Fruit fly (Drosophila melanogaster) whole organism: Measurements from ENCODE around the gene CG14143.
A peak's percentile ranks its signal among the peaks of the same experiment; 100 is the strongest.

Source experiments
- CG8478 ChIP-seq: fragments of >200 bp; optimal IDR thresholded peaks from 2 replicates; lab custom pipeline; 2018; ENCODE audit warnings: inconsistent platforms
- Dll ChIP-seq: fragments of >200 bp; optimal IDR thresholded peaks from 2 replicates; lab custom pipeline; 2017
- EcR ChIP-seq, 2 experiments: fragments of >200 bp; optimal IDR thresholded peaks; 2 replicates each; lab custom pipeline; 2017; ENCODE audit warnings: missing biosample characterization in 2 of 2, missing genetic modification characterization in 2 of 2, missing genetic modification reagents in 2 of 2
- pan ChIP-seq: fragments of >200 bp; optimal IDR thresholded peaks from 2 replicates; lab custom pipeline; 2017
- psq ChIP-seq: fragments of >200 bp; optimal IDR thresholded peaks from 2 replicates; lab custom pipeline; 2017
- usp ChIP-seq: fragments of >200 bp; optimal IDR thresholded peaks from 2 replicates; lab custom pipeline; 2017; ENCODE audit warnings: missing biosample characterization, missing genetic modification characterization, mixed read lengths

DNA sequence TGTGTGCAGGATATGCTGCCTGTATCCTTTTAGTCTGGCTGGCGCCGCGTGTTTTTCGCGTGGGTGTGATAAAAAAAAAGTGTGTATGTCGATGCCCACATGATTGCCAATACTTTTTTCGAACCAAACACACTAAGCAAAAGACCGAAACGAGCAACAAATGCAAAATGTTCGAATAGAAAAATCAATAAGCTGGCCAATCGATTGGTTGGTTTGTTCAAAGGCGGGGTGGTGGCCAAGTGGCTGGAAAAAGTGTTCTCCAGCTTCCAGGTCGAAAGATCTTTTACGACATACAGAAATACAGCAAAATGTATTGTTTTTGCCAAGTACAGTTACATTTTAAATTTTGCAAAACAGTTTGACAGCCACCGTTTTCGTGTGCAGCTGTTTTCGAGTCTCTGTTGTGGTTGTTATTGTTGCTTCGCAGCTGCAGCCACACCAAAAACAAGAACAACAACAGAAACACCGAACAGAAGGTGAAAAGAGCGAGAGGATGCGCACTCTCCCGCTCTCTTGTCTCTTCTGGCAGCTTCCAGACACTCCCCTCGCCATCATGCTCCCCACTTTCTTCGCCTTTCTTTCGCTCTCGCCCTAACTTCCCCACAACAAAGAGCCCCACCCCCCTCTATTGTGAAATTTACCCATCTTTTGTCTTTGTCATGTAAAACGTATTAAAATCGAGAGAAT is 11.0 kb upstream of the CG14143 start:
- no peak for TF ChIP-seq pan (lab: Kevin White, UChicago)
- TF ChIP-seq psq (lab: Kevin White, UChicago) = no peak
- TF ChIP-seq EcR (GFP tag; optimal IDR thresholded peaks at IDR 0.05; lab: Kevin White, UChicago) = no peak
- TF ChIP-seq usp (GFP tag; lab: Kevin White, UChicago) = no peak
- TF ChIP-seq CG8478 (lab: Kevin White, UChicago) = no peak
- peak; percentile 90 for TF ChIP-seq Dll
